Worm (Caenorhabditis elegans) whole organism, L2 larva: Measurements from ENCODE around the gene unc-4.

ENCODE experiments used
- ZK546.5 ChIP-seq: sonication (generic microtip); optimal IDR thresholded peaks from 2 replicates; lab custom pipeline; 2017; ENCODE audit warnings: missing biosample characterization, missing genetic modification characterization
- zag-1 ChIP-seq: fragments of 150-350 bp; optimal IDR thresholded peaks from 2 replicates; lab custom pipeline; 2014; ENCODE audit warnings: missing biosample characterization, missing genetic modification characterization

DNA sequence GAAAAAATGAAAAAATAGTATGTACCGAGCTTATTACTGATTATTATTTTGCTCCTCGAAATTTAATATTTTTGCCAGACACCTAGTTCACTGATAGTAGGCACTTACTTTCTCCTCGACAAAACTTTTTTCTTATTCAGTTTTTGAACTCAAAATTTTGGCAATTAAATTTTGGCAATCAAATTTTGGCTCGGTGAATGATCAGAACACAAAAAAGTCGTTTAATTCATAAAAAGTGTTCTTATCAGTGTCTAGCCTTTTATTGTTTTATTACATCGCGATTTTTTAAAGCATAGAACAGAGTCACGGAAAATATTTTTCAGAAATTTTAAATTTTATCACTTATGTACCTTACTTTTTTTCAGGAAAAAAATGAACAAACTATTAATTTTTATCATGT lies 5.0 kb downstream of the unc-4 start:
- TF ChIP-seq zag-1 (no peak), ZK546.5 (tag; lab: Kevin White, UChicago) (no peak)
